Fruit fly (Drosophila melanogaster): ENCODE data around the gene Gs1.

Gs1 gene

dm6 chr2L:87255-87723, 44.6 kb upstream of the Gs1 start, which contains the start of gene net (continued):
- TF ChIP-seq spab (GFP tag; optimal IDR thresholded peaks at IDR 0.05) (peak; percentile 51), cyc (GFP tag; optimal IDR thresholded peaks at IDR 0.05) (peak; percentile 19), Met (GFP tag; optimal IDR thresholded peaks at IDR 0.05) (peak; percentile 56), CG11294 (GFP tag; IDR thresholded peaks at IDR 0.05) (no peak), Blimp-1 (GFP tag; optimal IDR thresholded peaks at IDR 0.05) (peak; percentile 62), CG1621 (tag; optimal IDR thresholded peaks at IDR 0.05) (peak; percentile 31), Sox14 (GFP tag; optimal IDR thresholded peaks at IDR 0.05) (peak; percentile 33), lz (GFP tag; optimal IDR thresholded peaks at IDR 0.05) (peak; percentile 10), CG3919 (GFP tag; optimal IDR thresholded peaks at IDR 0.05) (peak; percentile 48), vri (GFP tag; optimal IDR thresholded peaks at IDR 0.05) (peak; percentile 41), esn (GFP tag; optimal IDR thresholded peaks at IDR 0.05) (peak; percentile 54), fd85E (GFP tag; optimal IDR thresholded peaks at IDR 0.05) (no peak), Ets96B (tag; optimal IDR thresholded peaks at IDR 0.05) (peak; percentile 74), salr (GFP tag; optimal IDR thresholded peaks at IDR 0.05) (peak in 1 of 2 experiments; percentile 15), Gug (GFP tag; IDR thresholded peaks at IDR 0.05) (no peak), CG11902 (GFP tag; optimal IDR thresholded peaks at IDR 0.05) (no peak), CG7368 (GFP tag; optimal IDR thresholded peaks at IDR 0.05) (no peak), CG6792 (GFP tag; optimal IDR thresholded peaks at IDR 0.05) (peak; percentile 36), CG34406 (GFP tag; optimal IDR thresholded peaks at IDR 0.05) (peak; percentile 48), CG8632 (GFP tag; optimal IDR thresholded peaks at IDR 0.05) (peak; percentile 47), Lpt (GFP tag; optimal IDR thresholded peaks at IDR 0.05) (peak; percentile 22), CG15336 (GFP tag; IDR thresholded peaks at IDR 0.05) (peak; percentile 62), eg (GFP tag; IDR thresholded peaks at IDR 0.05) (no peak), CG6276 (GFP tag; optimal IDR thresholded peaks at IDR 0.05) (peak; percentile 72), dsx (GFP tag; optimal IDR thresholded peaks at IDR 0.05; ENCODE audit: poor library complexity, severe bottlenecking) (peak; percentile 65), CG10669 (GFP tag; optimal IDR thresholded peaks at IDR 0.05) (peak; percentile 63), CG31627 (GFP tag; optimal IDR thresholded peaks at IDR 0.05) (no peak), Hr39 (GFP tag; optimal IDR thresholded peaks at IDR 0.05) (no peak), CG4318 (GFP tag; optimal IDR thresholded peaks at IDR 0.05) (peak; percentile 34)

- peak; percentile 8 for TF ChIP-seq CG6854 (GFP tag; optimal IDR thresholded peaks at IDR 0.05)
- TF ChIP-seq CG4318 (GFP tag; optimal IDR thresholded peaks at IDR 0.05), result no peak
- no peak for TF ChIP-seq CG6808 (GFP tag; optimal IDR thresholded peaks at IDR 0.05)
- no peak for TF ChIP-seq vri (GFP tag; optimal IDR thresholded peaks at IDR 0.05)
- TF ChIP-seq svp (GFP tag), result no peak
- peak; percentile 81 for TF ChIP-seq Blimp-1 (GFP tag; optimal IDR thresholded peaks at IDR 0.05)
- TF ChIP-seq esn (GFP tag; optimal IDR thresholded peaks at IDR 0.05), result peak; percentile 1
- no peak for TF ChIP-seq dsx (GFP tag; optimal IDR thresholded peaks at IDR 0.05; ENCODE audit: poor library complexity, severe bottlenecking)
- TF ChIP-seq CG32006 (GFP tag; optimal IDR thresholded peaks at IDR 0.05), result no peak
These were observed 43.3 kb upstream of the Gs1 start for dm6 chr2L:88528-88927.

dm6 chr2L:89158-89557, 42.7 kb upstream of the Gs1 start:
- TF ChIP-seq CG6808 (GFP tag; optimal IDR thresholded peaks at IDR 0.05), result no peak
- no peak for TF ChIP-seq CG6854 (GFP tag; optimal IDR thresholded peaks at IDR 0.05)
- TF ChIP-seq Eip78C (GFP tag), result peak; percentile 42
- TF ChIP-seq CG11902 (GFP tag; optimal IDR thresholded peaks at IDR 0.05), result no peak
- TF ChIP-seq CG16779 (tag; optimal IDR thresholded peaks at IDR 0.05), result no peak

- TF ChIP-seq pdm3 (GFP tag; optimal IDR thresholded peaks at IDR 0.05) (no peak), CG10631 (GFP tag; optimal IDR thresholded peaks at IDR 0.05) (no peak), Eip78C (GFP tag) (no peak), ss (GFP tag; optimal IDR thresholded peaks at IDR 0.05) (no peak), CG11762 (GFP tag; optimal IDR thresholded peaks at IDR 0.05; ENCODE audit: insufficient read depth) (no peak), Sox15 (GFP tag; optimal IDR thresholded peaks at IDR 0.05) (no peak), CG3032 (tag; optimal IDR thresholded peaks at IDR 0.05) (no peak)
These were observed 41.8 kb upstream of the Gs1 start for dm6 chr2L:90081-90480.
